Worm (Caenorhabditis elegans): Measurements from ENCODE around the gene sec-22.

DNA sequence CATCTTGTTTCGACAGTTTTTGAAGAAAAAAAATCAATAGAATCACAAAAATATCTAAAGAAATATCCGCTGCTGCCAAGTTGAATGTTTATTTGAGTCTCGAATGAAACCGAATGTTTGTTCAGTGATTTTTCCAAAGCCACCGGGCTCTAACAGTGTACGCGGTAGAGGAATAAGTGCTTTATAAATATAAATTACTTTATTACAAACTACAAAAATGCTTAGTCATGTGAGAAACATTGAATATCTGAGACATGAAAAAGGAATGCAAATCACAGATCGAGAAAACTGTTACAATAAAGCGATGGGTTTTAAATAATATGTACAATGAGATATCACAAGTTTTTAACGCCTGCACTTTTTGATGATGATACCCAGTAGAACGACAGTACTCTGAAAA is 3.0 kb downstream of the sec-22 start, which contains the start of gene F55A4.7:
- TF ChIP-seq nhr-237 (tag; optimal IDR thresholded peaks at IDR 0.05) (no peak), unc-55 (GFP tag; optimal IDR thresholded peaks at IDR 0.05) (no peak), nhr-77 (tag; optimal IDR thresholded peaks at IDR 0.05) (no peak), unc-39 (tag; optimal IDR thresholded peaks at IDR 0.05) (no peak), aly-2 (tag; optimal IDR thresholded peaks at IDR 0.05) (no peak), nhr-25 (tag; optimal IDR thresholded peaks at IDR 0.05) (no peak), snpc-4 (tag; optimal IDR thresholded peaks at IDR 0.05) (no peak), nhr-129 (tag; optimal IDR thresholded peaks at IDR 0.05) (no peak)
